Worm (Caenorhabditis elegans): ENCODE results near the gene K01A12.4.

DNA sequence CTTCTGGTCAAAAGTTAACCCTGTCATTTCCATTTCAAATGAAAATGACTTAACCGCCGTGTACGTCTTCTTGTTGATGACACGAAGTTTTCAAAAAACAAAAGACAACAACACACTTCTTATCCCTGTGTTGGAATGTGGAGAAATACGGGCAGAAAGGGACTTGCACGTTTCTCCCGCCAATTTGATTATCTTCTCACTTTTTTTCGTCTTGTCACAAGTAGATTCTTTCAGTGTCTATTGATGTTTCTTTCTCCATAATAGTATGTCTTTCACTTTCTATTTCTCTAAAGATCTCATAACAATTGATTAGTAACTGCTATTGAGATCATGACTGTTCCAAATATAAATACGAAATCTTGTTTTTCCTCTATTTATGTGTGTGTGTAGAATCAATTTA is 48.8 kb downstream of the K01A12.4 start:
- TF ChIP-seq cog-1 (tag; optimal IDR thresholded peaks at IDR 0.05) (no peak), tab-1 (GFP tag; IDR thresholded peaks at IDR 0.05) (no peak), ztf-23 (GFP tag; IDR thresholded peaks at IDR 0.05) (no peak), ztf-29 (GFP tag; IDR thresholded peaks at IDR 0.05) (no peak), flt-1 (GFP tag; IDR thresholded peaks at IDR 0.05) (no peak), ref-1 (GFP tag; conservative IDR thresholded peaks at IDR 0.05) (no peak), klf-2 (GFP tag; conservative IDR thresholded peaks at IDR 0.05) (no peak)

All from whole organism, midembryonic.